Fruit fly (Drosophila melanogaster): ENCODE measurements around the gene Pak3.

- TF ChIP-seq CG8478 (optimal IDR thresholded peaks at IDR 0.05) (no peak), pan (optimal IDR thresholded peaks at IDR 0.05) (no peak)
Observed at dm6 chr3R:16500919-16501851, 47.6 kb upstream of the Pak3 start, which contains the start of gene Decay.

All from whole organism.